Worm (Caenorhabditis elegans) whole organism, young adult: ENCODE results near the gene hum-10.

ENCODE experiments used
- F49E8.2 ChIP-seq: sonication (generic microtip); optimal IDR thresholded peaks from 3 replicates; lab custom pipeline; 2017; ENCODE audit warnings: missing genetic modification characterization, mild to moderate bottlenecking, missing compliant biosample characterization, antibody characterized with exemption, moderate library complexity; ENCODE audit not compliant: insufficient read depth
- ets-4 ChIP-seq: fragments of 200-800 bp; sonication (Bioruptor generic); optimal IDR thresholded peaks from 2 replicates; lab custom pipeline; 2018; ENCODE audit warnings: mild to moderate bottlenecking, missing genetic modification characterization, missing compliant biosample characterization
- lag-1 ChIP-seq: fragments of 200-800 bp; sonication (Bioruptor generic); IDR thresholded peaks from 2 replicates; pipeline ENCODE4 v1.3.6; 2022; ENCODE audit warnings: missing genetic modification reagents, missing genetic modification characterization, missing compliant biosample characterization
- let-607 ChIP-seq, 2 experiments: fragments of 200-800 bp in 1 of 2; sonication (Bioruptor generic) in 1 of 2; sonication (generic microtip) in 1 of 2; optimal IDR thresholded peaks; 2 replicates each; lab custom pipeline; 2016 to 2018; ENCODE audit warnings: mild to moderate bottlenecking in 2 of 2, missing compliant biosample characterization in 2 of 2, missing genetic modification characterization in 2 of 2, moderate library complexity in 2 of 2, missing genotype in 1 of 2
- lin-35 ChIP-seq, 3 experiments: fragments of 150-350 bp in 2 of 3; sonication (generic microtip) in 1 of 3; optimal IDR thresholded peaks; 2 replicates each; lab custom pipeline; 2014 to 2018; ENCODE audit warnings: missing biosample characterization in 3 of 3, missing genetic modification characterization in 3 of 3, missing genetic modification reagents in 3 of 3
- pha-4 ChIP-seq: fragments of 150-350 bp; sonication (generic microtip); optimal IDR thresholded peaks from 2 replicates; lab custom pipeline; 2014; ENCODE audit warnings: missing biosample characterization, missing genetic modification reagents, missing genetic modification characterization
- snpc-3.4 ChIP-seq: sonication (generic microtip); optimal IDR thresholded peaks from 2 replicates; lab custom pipeline; 2017; ENCODE audit warnings: missing genetic modification characterization, mild to moderate bottlenecking, missing compliant biosample characterization, antibody characterized with exemption, moderate library complexity, missing genotype, missing genetic modification reagents

- no peak for TF ChIP-seq snpc-3.4 (tag; lab: Kevin White, UChicago)
- TF ChIP-seq lin-35 (GFP tag; optimal IDR thresholded peaks at IDR 0.05; lab: Kevin White, UChicago), result no peak
- no peak for TF ChIP-seq let-607 (tag; optimal IDR thresholded peaks at IDR 0.05; lab: Kevin White, UChicago)
- TF ChIP-seq pha-4, result no peak
- no peak for TF ChIP-seq F49E8.2 (tag; lab: Kevin White, UChicago)
- TF ChIP-seq lag-1 (GFP tag; lab: Robert Waterston, UW), result no peak
- TF ChIP-seq ets-4 (GFP tag; lab: Kevin White, UChicago), result no peak
Measured at ce11 chrX:4787525-4787924, 5.4 kb upstream of the hum-10 start.
